Fruit fly (Drosophila melanogaster) whole organism, embryonic: ENCODE measurements around the gene Grip91.

Source experiments
- Aef1 ChIP-seq: fragments of 200-800 bp; sonication (Bioruptor generic); IDR thresholded peaks from 3 replicates; pipeline ENCODE4 v1.3.6; 2022; ENCODE audit warnings: missing biosample characterization, missing genetic modification characterization
- Atf3 ChIP-seq: fragments of 200-800 bp; sonication (Bioruptor generic); optimal IDR thresholded peaks from 3 replicates; lab custom pipeline; 2016; ENCODE audit warnings: missing biosample characterization, missing genetic modification characterization
- CG10209 ChIP-seq: fragments of 200-800 bp; sonication (Bioruptor generic); optimal IDR thresholded peaks from 3 replicates; lab custom pipeline; 2017; ENCODE audit warnings: missing biosample characterization, mild to moderate bottlenecking, missing genetic modification characterization, missing genetic modification reagents
- CG12071 ChIP-seq: fragments of 200-800 bp; sonication (Bioruptor generic); optimal IDR thresholded peaks from 3 replicates; lab custom pipeline; 2018; ENCODE audit warnings: missing biosample characterization, mild to moderate bottlenecking, missing genetic modification characterization
- CG12299 ChIP-seq: fragments of 200-800 bp; sonication (Bioruptor generic); optimal IDR thresholded peaks from 2 replicates; lab custom pipeline; 2018; ENCODE audit warnings: missing biosample characterization, mild to moderate bottlenecking, missing genetic modification characterization
- CG13296 ChIP-seq: fragments of 200-800 bp; sonication (Bioruptor generic); optimal IDR thresholded peaks from 3 replicates; lab custom pipeline; 2018; ENCODE audit warnings: missing biosample characterization, mild to moderate bottlenecking, missing genetic modification characterization
- CG14710 ChIP-seq: fragments of 200-800 bp; sonication (Bioruptor generic); optimal IDR thresholded peaks from 3 replicates; lab custom pipeline; 2019; ENCODE audit warnings: missing biosample characterization, mild to moderate bottlenecking, missing genetic modification characterization, moderate library complexity
- CG15269 ChIP-seq: fragments of 200-800 bp; sonication (Bioruptor generic); optimal IDR thresholded peaks from 2 replicates; lab custom pipeline; 2018; ENCODE audit warnings: missing biosample characterization, mild to moderate bottlenecking, missing genetic modification characterization, moderate library complexity
- CG18599 ChIP-seq: fragments of 200-800 bp; sonication (Bioruptor generic); optimal IDR thresholded peaks from 3 replicates; lab custom pipeline; 2017; ENCODE audit warnings: missing biosample characterization, missing genetic modification characterization, mild to moderate bottlenecking, moderate library complexity, missing genetic modification reagents
- CG2116 ChIP-seq: fragments of 200-800 bp; sonication (Bioruptor generic); optimal IDR thresholded peaks from 3 replicates; lab custom pipeline; 2018; ENCODE audit warnings: missing biosample characterization, mild to moderate bottlenecking, missing genetic modification characterization
- CG4328 ChIP-seq: fragments of 200-800 bp; sonication (Bioruptor generic); optimal IDR thresholded peaks from 3 replicates; lab custom pipeline; 2017; ENCODE audit warnings: missing biosample characterization, missing genetic modification reagents, missing genetic modification characterization
- CG4360 ChIP-seq: fragments of 200-800 bp; sonication (Bioruptor generic); IDR thresholded peaks from 2 replicates; pipeline ENCODE4 v1.3.6; 2022; ENCODE audit warnings: missing biosample characterization, missing genetic modification characterization
- CG43689 ChIP-seq: fragments of 200-800 bp; sonication (Bioruptor generic); IDR thresholded peaks from 2 replicates; pipeline ENCODE4 v1.3.6; 2022; ENCODE audit warnings: missing biosample characterization, missing genetic modification characterization
- CG4404 ChIP-seq: fragments of 200-800 bp; sonication (Bioruptor generic); IDR thresholded peaks from 2 replicates; pipeline ENCODE4 v1.3.6; 2022; ENCODE audit warnings: missing biosample characterization, missing genetic modification characterization
- CG4730 ChIP-seq: fragments of 200-800 bp; sonication (Bioruptor generic); IDR thresholded peaks from 2 replicates; pipeline ENCODE4 v1.3.6; 2022; ENCODE audit warnings: missing biosample characterization, missing genetic modification characterization
- CG5180 ChIP-seq: fragments of 200-800 bp; sonication (Bioruptor generic); optimal IDR thresholded peaks from 3 replicates; lab custom pipeline; 2017; ENCODE audit warnings: missing biosample characterization, missing genetic modification characterization, mild to moderate bottlenecking, moderate library complexity, missing genetic modification reagents
- CG6175 ChIP-seq: fragments of 200-800 bp; sonication (Bioruptor generic); IDR thresholded peaks from 3 replicates; pipeline ENCODE4 v1.3.6; 2022; ENCODE audit warnings: missing biosample characterization, missing genetic modification characterization
- CG7839 ChIP-seq: fragments of 200-800 bp; sonication (Bioruptor generic); optimal IDR thresholded peaks from 3 replicates; lab custom pipeline; 2018; ENCODE audit warnings: missing biosample characterization, mild to moderate bottlenecking, missing genetic modification characterization, moderate library complexity
- CG8359 ChIP-seq: fragments of 200-800 bp; sonication (Bioruptor generic); optimal IDR thresholded peaks from 2 replicates; lab custom pipeline; 2017; ENCODE audit warnings: missing biosample characterization, mild to moderate bottlenecking, missing genetic modification characterization, borderline replicate concordance
- CG8924 ChIP-seq: fragments of 200-800 bp; optimal IDR thresholded peaks from 3 replicates; lab custom pipeline; 2019; ENCODE audit warnings: missing biosample characterization, mild to moderate bottlenecking, missing genetic modification characterization, moderate library complexity
- CHES-1-like ChIP-seq: fragments of 200-800 bp; sonication (Bioruptor generic); optimal IDR thresholded peaks from 2 replicates; lab custom pipeline; 2016; ENCODE audit warnings: missing biosample characterization, missing genetic modification characterization
- CkIIα-i1 ChIP-seq: fragments of 200-800 bp; sonication (Bioruptor generic); IDR thresholded peaks from 2 replicates; pipeline ENCODE4 v1.3.6; 2022; ENCODE audit warnings: missing biosample characterization, missing genetic modification characterization
- D ChIP-seq, 2 experiments: fragments of 200-800 bp in 1 of 2; fragments of >200 bp in 1 of 2; sonication (Bioruptor generic) in 1 of 2; optimal IDR thresholded peaks; 2 replicates in 1 of 2; 3 replicates in 1 of 2; lab custom pipeline; 2017; ENCODE audit warnings: mild to moderate bottlenecking in 1 of 2, missing biosample characterization in 1 of 2, missing genetic modification characterization in 1 of 2, missing genetic modification reagents in 1 of 2
- Dad ChIP-seq: fragments of 200-800 bp; sonication (Bioruptor generic); optimal IDR thresholded peaks from 3 replicates; lab custom pipeline; 2016; ENCODE audit warnings: missing biosample characterization, missing genetic modification characterization
- Dbx ChIP-seq: fragments of 200-800 bp; sonication (Bioruptor generic); IDR thresholded peaks from 3 replicates; pipeline ENCODE4 v1.3.6; 2022; ENCODE audit warnings: missing biosample characterization, missing genetic modification characterization
- Dref ChIP-seq: fragments of 200-800 bp; sonication (Bioruptor generic); IDR thresholded peaks from 2 replicates; pipeline ENCODE4 v1.3.6; 2022; ENCODE audit warnings: missing biosample characterization, missing genetic modification characterization
- GATAe ChIP-seq: fragments of 200-800 bp; sonication (Bioruptor generic); conservative IDR thresholded peaks from 2 replicates; pipeline ENCODE4 v1.3.6; 2022; ENCODE audit warnings: missing biosample characterization, missing genetic modification characterization
- Max ChIP-seq: fragments of 200-800 bp; sonication (Bioruptor generic); optimal IDR thresholded peaks from 2 replicates; lab custom pipeline; 2016; ENCODE audit warnings: missing biosample characterization, mild to moderate bottlenecking, missing genetic modification characterization
- Meics ChIP-seq: fragments of 200-800 bp; sonication (Bioruptor generic); optimal IDR thresholded peaks from 2 replicates; lab custom pipeline; 2017; ENCODE audit warnings: missing biosample characterization, mild to moderate bottlenecking, missing genetic modification characterization
- NC2α ChIP-seq: fragments of 200-800 bp; sonication (Bioruptor generic); optimal IDR thresholded peaks from 2 replicates; lab custom pipeline; 2016; ENCODE audit warnings: missing biosample characterization, missing genetic modification characterization
- NC2β ChIP-seq: fragments of 200-800 bp; sonication (Bioruptor generic); optimal IDR thresholded peaks from 2 replicates; lab custom pipeline; 2016; ENCODE audit warnings: missing biosample characterization, missing genetic modification characterization
- Nf-YA ChIP-seq: fragments of 200-800 bp; sonication (Bioruptor generic); IDR thresholded peaks from 2 replicates; pipeline ENCODE4 v1.3.6; 2022; ENCODE audit warnings: missing biosample characterization, missing genetic modification characterization
- Sin3A ChIP-seq: fragments of >200 bp; optimal IDR thresholded peaks from 2 replicates; lab custom pipeline; 2018
- Trl ChIP-seq, 3 experiments: fragments of >200 bp in 2 of 3; fragments of 200-800 bp in 1 of 3; sonication (Bioruptor generic) in 1 of 3; optimal IDR thresholded peaks; 2 replicates in 1 of 3; 3 replicates in 2 of 3; lab custom pipeline; 2016 to 2017; ENCODE audit warnings: missing biosample characterization in 1 of 3, missing genetic modification characterization in 1 of 3
- ara ChIP-seq: fragments of 200-800 bp; sonication (Bioruptor generic); IDR thresholded peaks from 2 replicates; pipeline ENCODE4 v1.3.6; 2022; ENCODE audit warnings: missing biosample characterization, missing genetic modification characterization
- cas ChIP-seq: fragments of 200-800 bp; sonication (Bioruptor generic); IDR thresholded peaks from 2 replicates; pipeline ENCODE4 v1.3.6; 2022; ENCODE audit warnings: missing biosample characterization, missing genetic modification characterization
- dan ChIP-seq: fragments of 200-800 bp; sonication (Bioruptor generic); IDR thresholded peaks from 2 replicates; pipeline ENCODE4 v1.3.6; 2022; ENCODE audit warnings: missing biosample characterization, missing genetic modification characterization
- danr ChIP-seq: fragments of 200-800 bp; sonication (Bioruptor generic); IDR thresholded peaks from 2 replicates; pipeline ENCODE4 v1.3.6; 2022; ENCODE audit warnings: missing biosample characterization, missing genetic modification characterization
- dimm ChIP-seq: fragments of 200-800 bp; sonication (Bioruptor generic); IDR thresholded peaks from 2 replicates; pipeline ENCODE4 v1.3.6; 2022; ENCODE audit warnings: missing biosample characterization, missing genetic modification characterization
- gfzf ChIP-seq: fragments of 200-800 bp; sonication (Bioruptor generic); optimal IDR thresholded peaks from 2 replicates; lab custom pipeline; 2016; ENCODE audit warnings: missing biosample characterization, mild to moderate bottlenecking, missing genetic modification characterization, moderate library complexity
- gro ChIP-seq: fragments of 200-800 bp; sonication (Bioruptor generic); optimal IDR thresholded peaks from 2 replicates; lab custom pipeline; 2016; ENCODE audit warnings: missing biosample characterization, missing genetic modification characterization
- gsb-n ChIP-seq: fragments of 200-800 bp; sonication (Bioruptor generic); optimal IDR thresholded peaks from 3 replicates; lab custom pipeline; 2018; ENCODE audit warnings: missing biosample characterization, mild to moderate bottlenecking, missing genetic modification characterization
- kah ChIP-seq: fragments of 200-800 bp; sonication (Bioruptor generic); optimal IDR thresholded peaks from 2 replicates; lab custom pipeline; 2018; ENCODE audit warnings: missing biosample characterization, mild to moderate bottlenecking, missing genetic modification characterization
- luna ChIP-seq: fragments of 200-800 bp; sonication (Bioruptor generic); optimal IDR thresholded peaks from 2 replicates; lab custom pipeline; 2016; ENCODE audit warnings: missing biosample characterization, missing genetic modification characterization
- sd ChIP-seq: fragments of 200-800 bp; sonication (Bioruptor generic); optimal IDR thresholded peaks from 3 replicates; lab custom pipeline; 2018; ENCODE audit warnings: missing biosample characterization, mild to moderate bottlenecking, missing genetic modification characterization, moderate library complexity
- sens-2 ChIP-seq: fragments of 200-800 bp; sonication (Bioruptor generic); IDR thresholded peaks from 2 replicates; pipeline ENCODE4 v1.3.6; 2022; ENCODE audit warnings: missing biosample characterization, missing genetic modification characterization
- slbo ChIP-seq: fragments of 200-800 bp; sonication (Bioruptor generic); IDR thresholded peaks from 2 replicates; pipeline ENCODE4 v1.3.6; 2022; ENCODE audit warnings: missing biosample characterization, missing genetic modification characterization
- tgo ChIP-seq: fragments of 200-800 bp; sonication (Bioruptor generic); IDR thresholded peaks from 3 replicates; pipeline ENCODE4 v1.3.6; 2022; ENCODE audit warnings: missing biosample characterization, missing genetic modification characterization
- unc-4 ChIP-seq: fragments of 200-800 bp; sonication (Bioruptor generic); IDR thresholded peaks from 2 replicates; pipeline ENCODE4 v1.3.6; 2022; ENCODE audit warnings: missing biosample characterization, missing genetic modification characterization; ENCODE audit not compliant: partially characterized antibody
- zfh2 ChIP-seq: fragments of 200-800 bp; sonication (Bioruptor generic); optimal IDR thresholded peaks from 2 replicates; lab custom pipeline; 2016; ENCODE audit warnings: missing biosample characterization, missing genetic modification characterization

Grip91 gene

DNA sequence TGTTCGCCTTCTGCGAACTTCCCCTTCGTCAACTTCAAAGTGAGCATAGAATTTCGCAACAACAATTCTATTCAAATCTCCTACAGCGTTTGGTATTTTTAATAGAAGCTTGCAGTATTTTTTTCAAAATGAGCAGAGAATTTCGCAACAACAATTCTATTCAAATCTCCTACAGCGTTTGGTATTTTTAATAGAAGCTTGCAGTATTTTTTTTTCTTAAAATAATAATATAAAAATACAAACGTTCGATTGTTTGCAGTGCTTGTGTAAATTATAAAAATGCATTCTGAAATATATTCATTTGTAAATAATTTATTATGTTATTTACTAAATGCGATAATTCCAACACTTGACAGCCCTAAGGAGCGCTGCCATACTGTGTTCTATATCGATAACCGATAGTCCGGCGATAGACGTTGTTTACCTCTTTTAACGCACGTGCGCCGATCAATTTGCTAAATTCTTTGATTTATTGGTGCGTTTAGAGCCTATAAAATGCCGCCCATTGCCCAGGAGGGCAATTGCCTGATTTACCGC, 12.4 kb upstream of the Grip91 start, which contains the start of the genes CG32625 and Rtc1 (continued):
- TF ChIP-seq CG6175 (no peak), CG4328 (GFP tag; lab: Kevin White, UChicago) (peak; percentile 5), gro (GFP tag; lab: Kevin White, UChicago) (no peak), CHES-1-like (GFP tag; lab: Kevin White, UChicago) (no peak), NC2β (GFP tag; lab: Kevin White, UChicago) (no peak), Nf-YA (no peak), Aef1 (peak; percentile 42; the same call in 1 of the 3 replicates), luna (GFP tag; lab: Kevin White, UChicago) (no peak), ara (GFP tag; lab: Robert Waterston, UW) (peak; percentile 48; the same call in 1 of the 2 replicates), CG4360 (GFP tag; lab: Robert Waterston, UW) (peak; percentile 66), CG14710 (peak; percentile 82), slbo (peak; percentile 73), CG10209 (GFP tag; lab: Kevin White, UChicago) (no peak), CG8924 (tag; lab: Kevin White, UChicago) (peak; percentile 55), sd (peak; percentile 68), D (optimal IDR thresholded peaks at IDR 0.05; lab: Kevin White, UChicago) (no peak), D (GFP tag; optimal IDR thresholded peaks at IDR 0.05; lab: Kevin White, UChicago) (no peak), gfzf (GFP tag; lab: Kevin White, UChicago) (peak; percentile 50), Trl (optimal IDR thresholded peaks at IDR 0.05; lab: Kevin White, UChicago) (no peak), Trl (GFP tag; optimal IDR thresholded peaks at IDR 0.05; lab: Kevin White, UChicago) (no peak), CG8359 (GFP tag; lab: Kevin White, UChicago) (no peak), Dbx (GFP tag; lab: Robert Waterston, UW) (peak; percentile 42; the same call in 1 of the 3 replicates), Max (peak; percentile 73), CG15269 (peak; percentile 68), kah (GFP tag; lab: Kevin White, UChicago) (no peak), dan (GFP tag; lab: Robert Waterston, UW) (no peak), CG4730 (GFP tag; lab: Robert Waterston, UW) (0 out of 2 replicates have a peak, but pooled peaks have one; percentile 7), CG13296 (GFP tag; lab: Kevin White, UChicago) (peak; percentile 37), CG12071 (GFP tag; lab: Kevin White, UChicago) (no peak), CG5180 (no peak), tgo (peak; percentile 37; the same call in 1 of the 3 replicates), danr (GFP tag; lab: Robert Waterston, UW) (no peak), Sin3A (lab: Kevin White, UChicago) (no peak), Dad (no peak), sens-2 (no peak), unc-4 (peak; percentile 67), Atf3 (GFP tag; lab: Kevin White, UChicago) (no peak), GATAe (GFP tag; lab: Robert Waterston, UW) (no peak), NC2α (no peak), cas (GFP tag; lab: Robert Waterston, UW) (no peak), dimm (no peak), Dref (GFP tag; lab: Robert Waterston, UW) (peak; percentile 83), gsb-n (peak; percentile 7), Meics (GFP tag; lab: Kevin White, UChicago) (peak; percentile 49), CkIIα-i1 (GFP tag; lab: Robert Waterston, UW) (no peak), CG4404 (GFP tag; lab: Robert Waterston, UW) (no peak), CG12299 (tag; lab: Kevin White, UChicago) (peak; percentile 58), CG18599 (GFP tag; lab: Kevin White, UChicago) (peak; percentile 54), CG43689 (GFP tag; lab: Robert Waterston, UW) (no peak), CG2116 (GFP tag; lab: Kevin White, UChicago) (peak; percentile 43), CG7839 (tag; lab: Kevin White, UChicago) (peak; percentile 41), zfh2 (GFP tag; lab: Kevin White, UChicago) (no peak)
